Worm (Caenorhabditis elegans) whole organism, L4 larva: Measurements from ENCODE around the gene K02A6.2.

Experiments
- F26F4.8 ChIP-seq: fragments of 200-800 bp; sonication (Bioruptor generic); conservative IDR thresholded peaks from 2 replicates; pipeline ENCODE4 v1.3.6; 2022; ENCODE audit warnings: missing genetic modification characterization, missing compliant biosample characterization
- F37D6.2 ChIP-seq: sonication (generic microtip); optimal IDR thresholded peaks from 2 replicates; lab custom pipeline; 2016; ENCODE audit warnings: mild to moderate bottlenecking, missing genetic modification characterization, missing compliant biosample characterization
- F44E2.7 ChIP-seq: fragments of 200-800 bp; sonication (Bioruptor generic); IDR thresholded peaks from 2 replicates; pipeline ENCODE4 v2.1.2; 2022; ENCODE audit warnings: missing genetic modification characterization, missing compliant biosample characterization
- T20F7.1 ChIP-seq: fragments of 200-800 bp; sonication (Bioruptor generic); optimal IDR thresholded peaks from 2 replicates; lab custom pipeline; 2018; ENCODE audit warnings: mild to moderate bottlenecking, missing genetic modification characterization, missing compliant biosample characterization
- aha-1 ChIP-seq: fragments of 150-350 bp; peaks from one replicate; lab custom pipeline; 2014; ENCODE audit warnings: missing biosample characterization, missing genetic modification characterization
- aly-2 ChIP-seq: sonication (generic microtip); optimal IDR thresholded peaks from 2 replicates; lab custom pipeline; 2018; ENCODE audit warnings: missing biosample characterization, missing genetic modification characterization
- ama-1 ChIP-seq: fragments of 150-350 bp; optimal IDR thresholded peaks from 2 replicates; lab custom pipeline; 2014; ENCODE audit warnings: inconsistent platforms, mixed read lengths
- ceh-20 ChIP-seq: fragments of 200-800 bp; sonication (Bioruptor generic); IDR thresholded peaks from 2 replicates; pipeline ENCODE4 v1.3.6; 2022; ENCODE audit warnings: missing genetic modification reagents, missing genetic modification characterization, missing compliant biosample characterization
- ceh-82 ChIP-seq: sonication (generic microtip); optimal IDR thresholded peaks from 2 replicates; lab custom pipeline; 2017; ENCODE audit warnings: missing biosample characterization, missing genetic modification characterization
- ces-1 ChIP-seq: fragments of 150-350 bp; sonication (generic microtip); optimal IDR thresholded peaks from 4 replicates; lab custom pipeline; 2014; ENCODE audit warnings: missing biosample characterization, missing genetic modification reagents, missing genetic modification characterization
- cey-2 ChIP-seq: sonication (generic microtip); optimal IDR thresholded peaks from 3 replicates; lab custom pipeline; 2017; ENCODE audit warnings: missing genetic modification characterization, mild to moderate bottlenecking, missing compliant biosample characterization, antibody characterized with exemption, borderline replicate concordance; ENCODE audit not compliant: insufficient read depth
- ctbp-1 ChIP-seq: fragments of 200-800 bp; sonication (Bioruptor generic); IDR thresholded peaks from 2 replicates; pipeline ENCODE4 v1.3.6; 2022; ENCODE audit warnings: missing genetic modification reagents, missing genetic modification characterization, missing compliant biosample characterization
- daf-19 ChIP-seq: fragments of 200-800 bp; sonication (Bioruptor generic); conservative IDR thresholded peaks from 2 replicates; pipeline ENCODE4 v1.3.6; 2022; ENCODE audit warnings: missing genetic modification characterization, missing compliant biosample characterization
- dpl-1 ChIP-seq: fragments of 150-350 bp; optimal IDR thresholded peaks from 2 replicates; lab custom pipeline; 2014; ENCODE audit warnings: missing biosample characterization, missing genetic modification reagents, missing genetic modification characterization
- fkh-10 ChIP-seq: fragments of 150-350 bp; optimal IDR thresholded peaks from 2 replicates; lab custom pipeline; 2014; ENCODE audit warnings: missing biosample characterization, missing genetic modification reagents, missing genetic modification characterization
- hif-1 ChIP-seq, 2 experiments: sonication (generic microtip); optimal IDR thresholded peaks; 2 replicates each; lab custom pipeline; 2016 to 2017; ENCODE audit warnings: missing compliant biosample characterization in 2 of 2, missing genetic modification characterization in 2 of 2, missing genetic modification reagents in 2 of 2, missing genotype in 2 of 2, mild to moderate bottlenecking in 1 of 2
- hlh-11 ChIP-seq: fragments of 200-800 bp; sonication (Bioruptor generic); optimal IDR thresholded peaks from 2 replicates; lab custom pipeline; 2018; ENCODE audit warnings: mild to moderate bottlenecking, missing genetic modification characterization, missing compliant biosample characterization
- hlh-30 ChIP-seq: sonication (generic microtip); optimal IDR thresholded peaks from 2 replicates; lab custom pipeline; 2017; ENCODE audit warnings: antibody characterized with exemption, mild to moderate bottlenecking, missing genetic modification characterization, missing compliant biosample characterization; ENCODE audit not compliant: insufficient read depth
- hmg-1.1 ChIP-seq: fragments of 200-800 bp; sonication (Bioruptor generic); IDR thresholded peaks from 2 replicates; pipeline ENCODE4 v1.3.6; 2022; ENCODE audit warnings: missing genetic modification reagents, missing genetic modification characterization, missing compliant biosample characterization
- lin-1 ChIP-seq: fragments of 200-800 bp; sonication (Bioruptor generic); IDR thresholded peaks from 2 replicates; pipeline ENCODE4 v1.3.6; 2022; ENCODE audit warnings: missing genetic modification reagents, missing genetic modification characterization, missing compliant biosample characterization
- lin-15B ChIP-seq: fragments of 150-350 bp; sonication (generic microtip); optimal IDR thresholded peaks from 3 replicates; lab custom pipeline; 2014; ENCODE audit warnings: missing biosample characterization, missing genetic modification characterization
- lsy-2 ChIP-seq, 2 experiments: fragments of 150-350 bp in 1 of 2; sonication (generic microtip) in 1 of 2; optimal IDR thresholded peaks; 2 replicates each; lab custom pipeline; 2014 to 2017; ENCODE audit warnings: missing biosample characterization in 2 of 2, missing genetic modification characterization in 2 of 2
- madf-5 ChIP-seq, 2 experiments: fragments of 200-800 bp; sonication (Bioruptor generic); IDR thresholded peaks; 2 replicates each; pipeline ENCODE4 v1.3.6; 2022; ENCODE audit warnings: missing compliant biosample characterization in 2 of 2, missing genetic modification characterization in 2 of 2
- madf-9 ChIP-seq: fragments of 200-800 bp; sonication (Bioruptor generic); conservative IDR thresholded peaks from 2 replicates; pipeline ENCODE4 v1.3.6; 2022; ENCODE audit warnings: missing genetic modification reagents, missing genetic modification characterization, missing compliant biosample characterization
- mdl-1 ChIP-seq, 2 experiments: fragments of 150-350 bp in 1 of 2; sonication (generic microtip) in 1 of 2; optimal IDR thresholded peaks; 2 replicates each; lab custom pipeline; 2014 to 2017; ENCODE audit warnings: missing biosample characterization in 2 of 2, missing genetic modification characterization in 2 of 2
- mep-1 ChIP-seq: fragments of 150-350 bp; sonication (generic microtip); optimal IDR thresholded peaks from 3 replicates; lab custom pipeline; 2014; ENCODE audit warnings: missing biosample characterization, missing genetic modification characterization
- mes-2 ChIP-seq: sonication (generic microtip); optimal IDR thresholded peaks from 2 replicates; lab custom pipeline; 2016; ENCODE audit warnings: missing genotype, mild to moderate bottlenecking, missing genetic modification characterization, missing compliant biosample characterization; ENCODE audit not compliant: poor library complexity, severe bottlenecking
- mxl-2 ChIP-seq: fragments of 200-800 bp; sonication (Bioruptor generic); conservative IDR thresholded peaks from 2 replicates; pipeline ENCODE4 v1.3.6; 2022; ENCODE audit warnings: missing genetic modification reagents, missing genetic modification characterization, missing compliant biosample characterization
- nhr-10 ChIP-seq: fragments of 150-350 bp; optimal IDR thresholded peaks from 2 replicates; lab custom pipeline; 2014; ENCODE audit warnings: missing biosample characterization, missing genetic modification characterization
- nhr-102 ChIP-seq: sonication (generic microtip); optimal IDR thresholded peaks from 2 replicates; lab custom pipeline; 2016; ENCODE audit warnings: mild to moderate bottlenecking, missing genetic modification characterization, moderate library complexity, missing compliant biosample characterization
- nhr-11 ChIP-seq: fragments of 150-350 bp; optimal IDR thresholded peaks from 2 replicates; lab custom pipeline; 2014; ENCODE audit warnings: missing biosample characterization, missing genetic modification characterization
- nhr-111 ChIP-seq: fragments of 200-800 bp; sonication (Bioruptor generic); optimal IDR thresholded peaks from 2 replicates; lab custom pipeline; 2018; ENCODE audit warnings: mild to moderate bottlenecking, missing genetic modification characterization, missing compliant biosample characterization
- nhr-41 ChIP-seq: fragments of 200-800 bp; sonication (Bioruptor generic); IDR thresholded peaks from 2 replicates; pipeline ENCODE4 v1.3.6; 2022; ENCODE audit warnings: missing genetic modification reagents, missing genetic modification characterization, missing compliant biosample characterization
- nhr-42 ChIP-seq: fragments of 200-800 bp; sonication (Bioruptor generic); IDR thresholded peaks from 2 replicates; pipeline ENCODE4 v1.3.6; 2022; ENCODE audit warnings: missing genetic modification characterization, missing compliant biosample characterization
- nhr-77 ChIP-seq: fragments of 150-350 bp; optimal IDR thresholded peaks from 2 replicates; lab custom pipeline; 2014; ENCODE audit warnings: missing biosample characterization, missing genetic modification characterization
- php-3 ChIP-seq: fragments of 200-800 bp; sonication (Bioruptor generic); IDR thresholded peaks from 2 replicates; pipeline ENCODE4 v1.3.6; 2022; ENCODE audit warnings: missing genetic modification reagents, missing genetic modification characterization, missing compliant biosample characterization
- pqm-1 ChIP-seq: sonication (generic microtip); optimal IDR thresholded peaks from 2 replicates; lab custom pipeline; 2017; ENCODE audit warnings: missing biosample characterization, missing genetic modification characterization
- rbr-2 ChIP-seq: sonication (generic microtip); optimal IDR thresholded peaks from 2 replicates; lab custom pipeline; 2016; ENCODE audit warnings: missing genotype, missing genetic modification characterization, missing compliant biosample characterization
- saeg-2 ChIP-seq: fragments of 200-800 bp; sonication (Bioruptor generic); IDR thresholded peaks from 2 replicates; pipeline ENCODE4 v1.3.6; 2022; ENCODE audit warnings: missing genetic modification reagents, missing genetic modification characterization, missing compliant biosample characterization
- skn-1 ChIP-seq: fragments of 150-350 bp; optimal IDR thresholded peaks from 2 replicates; lab custom pipeline; 2014; ENCODE audit warnings: missing biosample characterization, missing genetic modification characterization
- tra-1 ChIP-seq: fragments of 200-800 bp; sonication (Bioruptor generic); IDR thresholded peaks from 2 replicates; pipeline ENCODE4 v1.3.6; 2022; ENCODE audit warnings: missing genetic modification reagents, missing genetic modification characterization, missing compliant biosample characterization
- unc-130 ChIP-seq: sonication (generic microtip); optimal IDR thresholded peaks from 2 replicates; lab custom pipeline; 2016; ENCODE audit warnings: missing genetic modification reagents, missing genetic modification characterization, missing compliant biosample characterization
- unc-39 ChIP-seq: sonication (generic microtip); optimal IDR thresholded peaks from 2 replicates; lab custom pipeline; 2017; ENCODE audit warnings: missing biosample characterization, missing genetic modification characterization
- zag-1 ChIP-seq: fragments of 150-350 bp; optimal IDR thresholded peaks from 2 replicates; lab custom pipeline; 2014; ENCODE audit warnings: missing biosample characterization, missing genetic modification characterization
- zfp-2 ChIP-seq: sonication (generic microtip); optimal IDR thresholded peaks from 2 replicates; lab custom pipeline; 2016; ENCODE audit warnings: mild to moderate bottlenecking, missing genetic modification characterization, missing compliant biosample characterization

The K02A6.2 gene

DNA sequence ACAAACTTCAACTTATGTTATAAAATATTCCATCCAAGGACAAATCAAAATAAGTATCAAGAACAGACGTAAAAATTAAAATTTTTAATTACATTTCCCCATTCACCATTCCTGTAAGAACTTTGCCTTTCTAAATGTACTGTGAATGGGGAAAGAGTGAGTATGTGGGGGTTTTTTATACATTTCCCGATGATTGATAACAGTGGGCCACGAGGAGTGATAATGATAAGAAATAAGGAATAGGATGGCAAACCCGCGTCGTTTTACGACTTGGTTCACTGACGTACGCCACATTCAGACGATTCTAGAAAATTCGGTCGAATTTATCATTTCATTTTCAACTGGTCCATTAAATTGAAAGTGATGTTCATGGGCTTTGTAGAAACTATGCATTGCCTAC is 13.8 kb downstream of the K02A6.2 start, which contains the start of gene cdd-1 (continued):
- TF ChIP-seq nhr-42 (GFP tag; lab: Robert Waterston, UW) (no peak), nhr-10 (tag; lab: Kevin White, UChicago) (no peak), F44E2.7 (GFP tag; lab: Robert Waterston, UW) (no peak), ceh-20 (GFP tag; lab: Robert Waterston, UW) (peak; percentile 73), nhr-77 (tag; lab: Kevin White, UChicago) (peak; percentile 54), daf-19 (GFP tag; lab: Robert Waterston, UW) (no peak), skn-1 (tag; lab: Kevin White, UChicago) (no peak), aha-1 (tag; lab: Kevin White, UChicago) (no peak), aly-2 (tag; lab: Kevin White, UChicago) (no peak), cey-2 (tag; lab: Kevin White, UChicago) (no peak), ces-1 (GFP tag; lab: Kevin White, UChicago) (no peak), lin-1 (peak; percentile 61; the same call in 1 of the 2 replicates), saeg-2 (GFP tag; lab: Robert Waterston, UW) (no peak), php-3 (GFP tag; lab: Robert Waterston, UW) (peak; percentile 97), ama-1 (lab: Kevin White, UChicago) (no peak), pqm-1 (tag; lab: Kevin White, UChicago) (peak; percentile 36), tra-1 (GFP tag; lab: Robert Waterston, UW) (no peak), unc-39 (tag; lab: Kevin White, UChicago) (no peak), T20F7.1 (GFP tag; lab: Kevin White, UChicago) (peak; percentile 40), dpl-1 (GFP tag; lab: Kevin White, UChicago) (no peak), lsy-2 (tag; optimal IDR thresholded peaks at IDR 0.05; lab: Kevin White, UChicago) (peak in 1 of 2 experiments; percentile 45), F26F4.8 (GFP tag; lab: Robert Waterston, UW) (no peak), nhr-41 (GFP tag; lab: Robert Waterston, UW) (0 out of 2 replicates have a peak, but pooled peaks have one; percentile 6), unc-130 (GFP tag; lab: Kevin White, UChicago) (no peak), zfp-2 (tag; lab: Kevin White, UChicago) (no peak), madf-5 (GFP tag; IDR thresholded peaks at IDR 0.05; lab: Robert Waterston, UW) (no peak), nhr-102 (no peak), lin-15B (tag; lab: Kevin White, UChicago) (no peak)

DNA sequence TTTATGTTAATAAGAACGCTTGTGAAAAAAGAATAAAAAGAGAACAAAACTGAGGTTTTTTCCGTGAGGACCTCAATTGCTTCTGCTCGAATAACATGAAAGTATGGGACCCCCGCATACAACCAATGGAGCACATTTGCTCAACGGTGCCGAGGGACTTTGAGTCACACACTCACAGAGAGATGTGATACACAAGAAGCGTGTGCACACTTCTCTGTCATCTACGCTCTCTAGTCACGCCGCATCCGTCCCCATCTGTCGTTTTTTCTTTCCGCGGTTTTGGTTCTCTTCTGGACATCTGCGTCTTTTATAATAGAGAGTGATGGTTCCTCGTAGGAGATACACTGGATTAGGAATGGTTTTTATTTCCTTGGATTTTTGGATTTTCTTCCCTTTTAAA is 18.9 kb downstream of the K02A6.2 start:
- TF ChIP-seq nhr-11 (peak; percentile 39), ctbp-1 (GFP tag; lab: Robert Waterston, UW) (peak; percentile 68; the same call in 1 of the 2 replicates), hif-1 (tag; optimal IDR thresholded peaks at IDR 0.05; lab: Kevin White, UChicago) (peak in 1 of 2 experiments; percentile 31), mdl-1 (tag; optimal IDR thresholded peaks at IDR 0.05; lab: Kevin White, UChicago) (peak in 1 of 2 experiments; percentile 74), zag-1 (tag; lab: Kevin White, UChicago) (no peak), fkh-10 (GFP tag; lab: Kevin White, UChicago) (peak; percentile 60), hmg-1.1 (peak; percentile 74), F26F4.8 (GFP tag; lab: Robert Waterston, UW) (no peak), F37D6.2 (tag; lab: Kevin White, UChicago) (peak; percentile 24), ceh-82 (no peak), mes-2 (peak; percentile 1), rbr-2 (tag; lab: Kevin White, UChicago) (peak; percentile 55), nhr-111 (GFP tag; lab: Kevin White, UChicago) (no peak), mxl-2 (GFP tag; lab: Robert Waterston, UW) (no peak), lsy-2 (tag; optimal IDR thresholded peaks at IDR 0.05; lab: Kevin White, UChicago) (peak in 1 of 2 experiments; percentile 70), madf-9 (no peak), mep-1 (peak; percentile 60), hlh-11 (tag; lab: Kevin White, UChicago) (peak; percentile 30), hlh-30 (peak; percentile 85), aha-1 (tag; lab: Kevin White, UChicago) (peak; percentile 12)
